Worm (Caenorhabditis elegans) whole organism, L2 larva: ENCODE results near the gene srx-23.

Source experiments
- C34F6.9 ChIP-seq: fragments of 150-350 bp; optimal IDR thresholded peaks from 2 replicates; lab custom pipeline; 2014; ENCODE audit warnings: missing biosample characterization, missing genetic modification characterization
- F13H6.1 ChIP-seq: sonication (generic microtip); optimal IDR thresholded peaks from 2 replicates; lab custom pipeline; 2016; ENCODE audit warnings: missing genetic modification characterization, missing compliant biosample characterization
- Y55F3AM.14 ChIP-seq: fragments of 200-800 bp; sonication (Bioruptor generic); optimal IDR thresholded peaks from 2 replicates; lab custom pipeline; 2018; ENCODE audit warnings: mild to moderate bottlenecking, missing genetic modification characterization, missing compliant biosample characterization
- ZK546.5 ChIP-seq: sonication (generic microtip); optimal IDR thresholded peaks from 2 replicates; lab custom pipeline; 2017; ENCODE audit warnings: missing biosample characterization, missing genetic modification characterization
- alr-1 ChIP-seq: fragments of 150-350 bp; optimal IDR thresholded peaks from 2 replicates; lab custom pipeline; 2014; ENCODE audit warnings: missing biosample characterization, missing genetic modification characterization
- aly-2 ChIP-seq: fragments of 150-350 bp; optimal IDR thresholded peaks from 2 replicates; lab custom pipeline; 2014; ENCODE audit warnings: missing biosample characterization, missing genetic modification characterization
- ama-1 ChIP-seq: fragments of 150-350 bp; optimal IDR thresholded peaks from 2 replicates; lab custom pipeline; 2018; ENCODE audit warnings: inconsistent platforms
- blmp-1 ChIP-seq: sonication (generic microtip); optimal IDR thresholded peaks from 2 replicates; lab custom pipeline; 2017; ENCODE audit warnings: missing genetic modification characterization, mild to moderate bottlenecking, missing compliant biosample characterization, antibody characterized with exemption, moderate library complexity; ENCODE audit not compliant: insufficient read depth
- ceh-16 ChIP-seq: fragments of 150-350 bp; optimal IDR thresholded peaks from 2 replicates; lab custom pipeline; 2014; ENCODE audit warnings: missing biosample characterization, missing genetic modification characterization
- crh-2 ChIP-seq: sonication (generic microtip); optimal IDR thresholded peaks from 2 replicates; lab custom pipeline; 2017; ENCODE audit warnings: missing biosample characterization, missing genetic modification characterization
- dmd-4 ChIP-seq: sonication (generic microtip); optimal IDR thresholded peaks from 2 replicates; lab custom pipeline; 2017; ENCODE audit warnings: missing biosample characterization, missing genetic modification characterization
- egl-27 ChIP-seq: sonication (generic microtip); optimal IDR thresholded peaks from 3 replicates; lab custom pipeline; 2017; ENCODE audit warnings: missing biosample characterization, missing genetic modification reagents, missing genetic modification characterization
- elt-1 ChIP-seq: fragments of 150-350 bp; optimal IDR thresholded peaks from 2 replicates; lab custom pipeline; 2014; ENCODE audit warnings: missing biosample characterization, missing genetic modification characterization
- fos-1 ChIP-seq: fragments of 150-350 bp; optimal IDR thresholded peaks from 2 replicates; lab custom pipeline; 2014; ENCODE audit warnings: missing biosample characterization, missing genetic modification characterization
- gmeb-1 ChIP-seq: fragments of 150-350 bp; optimal IDR thresholded peaks from 2 replicates; lab custom pipeline; 2014; ENCODE audit warnings: missing biosample characterization, missing genetic modification characterization
- lin-11 ChIP-seq: fragments of 150-350 bp; sonication (generic microtip); optimal IDR thresholded peaks from 2 replicates; lab custom pipeline; 2014; ENCODE audit warnings: missing biosample characterization, missing genetic modification characterization, inconsistent platforms, mixed read lengths
- lin-13 ChIP-seq: fragments of 150-350 bp; optimal IDR thresholded peaks from 2 replicates; lab custom pipeline; 2014; ENCODE audit warnings: missing biosample characterization, missing genetic modification reagents, missing genetic modification characterization
- lsy-2 ChIP-seq, 2 experiments: fragments of 150-350 bp in 1 of 2; sonication (generic microtip) in 1 of 2; optimal IDR thresholded peaks; 2 replicates each; lab custom pipeline; 2014 to 2017; ENCODE audit warnings: missing biosample characterization in 2 of 2, missing genetic modification characterization in 2 of 2
- mab-5 ChIP-seq: fragments of 150-350 bp; optimal IDR thresholded peaks from 2 replicates; lab custom pipeline; 2014; ENCODE audit warnings: missing biosample characterization, missing genetic modification characterization
- mbf-1 ChIP-seq: sonication (generic microtip); optimal IDR thresholded peaks from 2 replicates; lab custom pipeline; 2017; ENCODE audit warnings: missing biosample characterization, missing genetic modification characterization
- mdl-1 ChIP-seq, 2 experiments: fragments of 150-350 bp in 1 of 2; sonication (generic microtip) in 1 of 2; optimal IDR thresholded peaks; 2 replicates each; lab custom pipeline; 2017; ENCODE audit warnings: missing biosample characterization in 2 of 2, missing genetic modification characterization in 2 of 2
- nhr-11 ChIP-seq: fragments of 150-350 bp; optimal IDR thresholded peaks from 2 replicates; lab custom pipeline; 2014; ENCODE audit warnings: missing biosample characterization, missing genetic modification characterization
- nhr-129 ChIP-seq: fragments of 150-350 bp; optimal IDR thresholded peaks from 2 replicates; lab custom pipeline; 2014; ENCODE audit warnings: missing biosample characterization, missing genetic modification characterization
- nhr-21 ChIP-seq: fragments of 150-350 bp; optimal IDR thresholded peaks from 2 replicates; lab custom pipeline; 2014; ENCODE audit warnings: missing biosample characterization, missing genetic modification characterization
- nhr-23 ChIP-seq: fragments of 150-350 bp; optimal IDR thresholded peaks from 2 replicates; lab custom pipeline; 2014; ENCODE audit warnings: missing biosample characterization, missing genetic modification reagents, missing genetic modification characterization
- nhr-25 ChIP-seq: fragments of 150-350 bp; sonication (generic microtip); optimal IDR thresholded peaks from 3 replicates; lab custom pipeline; 2014; ENCODE audit warnings: missing biosample characterization, missing genetic modification characterization
- nhr-6 ChIP-seq: fragments of 150-350 bp; optimal IDR thresholded peaks from 2 replicates; lab custom pipeline; 2014; ENCODE audit warnings: missing biosample characterization, missing genetic modification characterization
- peb-1 ChIP-seq: fragments of 150-350 bp; optimal IDR thresholded peaks from 2 replicates; lab custom pipeline; 2014; ENCODE audit warnings: missing biosample characterization, missing genetic modification characterization
- sem-4 ChIP-seq: fragments of 150-350 bp; optimal IDR thresholded peaks from 2 replicates; lab custom pipeline; 2014; ENCODE audit warnings: missing biosample characterization, missing genetic modification reagents, missing genetic modification characterization
- skn-1 ChIP-seq: sonication (generic microtip); optimal IDR thresholded peaks from 2 replicates; lab custom pipeline; 2017; ENCODE audit warnings: missing biosample characterization, missing genetic modification characterization
- sma-3 ChIP-seq: sonication (generic microtip); optimal IDR thresholded peaks from 2 replicates; lab custom pipeline; 2016; ENCODE audit warnings: missing genetic modification reagents, missing genetic modification characterization, missing compliant biosample characterization
- sma-9 ChIP-seq, 2 experiments: fragments of 150-350 bp in 1 of 2; sonication (generic microtip) in 1 of 2; optimal IDR thresholded peaks; 2 replicates each; lab custom pipeline; 2014 to 2016; ENCODE audit warnings: missing genetic modification characterization in 2 of 2, mild to moderate bottlenecking in 1 of 2, missing biosample characterization in 1 of 2, missing compliant biosample characterization in 1 of 2, missing genetic modification reagents in 1 of 2, moderate library complexity in 1 of 2
- snpc-4 ChIP-seq: fragments of 150-350 bp; optimal IDR thresholded peaks from 2 replicates; lab custom pipeline; 2014; ENCODE audit warnings: missing biosample characterization, missing genetic modification characterization
- unc-39 ChIP-seq: fragments of 150-350 bp; optimal IDR thresholded peaks from 2 replicates; lab custom pipeline; 2014; ENCODE audit warnings: missing biosample characterization, missing genetic modification characterization
- unc-55 ChIP-seq: fragments of 150-350 bp; sonication (generic microtip); optimal IDR thresholded peaks from 3 replicates; lab custom pipeline; 2014; ENCODE audit warnings: missing biosample characterization, missing genetic modification reagents, missing genetic modification characterization
- unc-62 ChIP-seq: fragments of 150-350 bp; optimal IDR thresholded peaks from 2 replicates; lab custom pipeline; 2014; ENCODE audit warnings: missing biosample characterization, missing genetic modification reagents, missing genetic modification characterization
- ztf-1 ChIP-seq: fragments of 200-800 bp; sonication (Bioruptor generic); conservative IDR thresholded peaks from 2 replicates; pipeline ENCODE4 v1.3.6; 2022; ENCODE audit warnings: missing genetic modification characterization, missing compliant biosample characterization
- ztf-11 ChIP-seq: sonication (generic microtip); optimal IDR thresholded peaks from 2 replicates; lab custom pipeline; 2017; ENCODE audit warnings: missing biosample characterization, missing genetic modification characterization
- ztf-4 ChIP-seq: fragments of 150-350 bp; optimal IDR thresholded peaks from 2 replicates; lab custom pipeline; 2014; ENCODE audit warnings: missing biosample characterization, missing genetic modification characterization

The srx-23 gene

ce11 chrV:723895-724352 lies 41.8 kb downstream of the srx-23 start, which contains the start of gene fbxb-72:
fbxb-72 (minus strand) TSS chrV:723952.
- TF ChIP-seq peb-1: no peak
- TF ChIP-seq elt-1 (tag; lab: Kevin White, UChicago): no peak
- TF ChIP-seq sma-3: peak; percentile 70
- peak; percentile 8 for TF ChIP-seq sem-4 (tag; lab: Kevin White, UChicago)
- TF ChIP-seq sma-9 (GFP tag; optimal IDR thresholded peaks at IDR 0.05; lab: Kevin White, UChicago): peak; percentile 77
- TF ChIP-seq sma-9 (tag; optimal IDR thresholded peaks at IDR 0.05; lab: Kevin White, UChicago): no peak
- no peak for TF ChIP-seq skn-1 (tag; lab: Kevin White, UChicago)
- no peak for TF ChIP-seq lin-11
- no peak for TF ChIP-seq mdl-1 (tag; optimal IDR thresholded peaks at IDR 0.05; lab: Kevin White, UChicago)
- peak; percentile 37 for TF ChIP-seq snpc-4 (tag; lab: Kevin White, UChicago)
- peak; percentile 89 for TF ChIP-seq ztf-4
- TF ChIP-seq nhr-21 (tag; lab: Kevin White, UChicago): peak; percentile 95
- no peak for TF ChIP-seq egl-27 (tag; lab: Kevin White, UChicago)
- TF ChIP-seq lin-13 (GFP tag; lab: Kevin White, UChicago): peak; percentile 53
- TF ChIP-seq ztf-1 (GFP tag; lab: Robert Waterston, UW): 0 out of 2 replicates have a peak, but pooled peaks have one; percentile 18
- peak; percentile 5 for TF ChIP-seq aly-2 (tag; lab: Kevin White, UChicago)
- TF ChIP-seq Y55F3AM.14 (GFP tag; lab: Kevin White, UChicago): peak; percentile 90
- no peak for TF ChIP-seq mab-5
- TF ChIP-seq nhr-25 (tag; lab: Kevin White, UChicago): peak; percentile 89
- TF ChIP-seq unc-62 (GFP tag; lab: Kevin White, UChicago): no peak
- TF ChIP-seq gmeb-1 (tag; lab: Kevin White, UChicago): peak; percentile 46
- TF ChIP-seq nhr-129: peak; percentile 88
- no peak for TF ChIP-seq unc-55 (GFP tag; lab: Kevin White, UChicago)
- no peak for TF ChIP-seq alr-1 (tag; lab: Kevin White, UChicago)
- TF ChIP-seq ztf-11: no peak
- TF ChIP-seq ama-1 (lab: Kevin White, UChicago): peak; percentile 98
- TF ChIP-seq ZK546.5 (tag; lab: Kevin White, UChicago): peak; percentile 17
- TF ChIP-seq blmp-1 (tag; lab: Kevin White, UChicago): peak; percentile 73
- no peak for TF ChIP-seq nhr-23 (tag; lab: Kevin White, UChicago)
- TF ChIP-seq C34F6.9 (tag; lab: Kevin White, UChicago): peak; percentile 32
- TF ChIP-seq fos-1: no peak
- no peak for TF ChIP-seq unc-39
- peak in 1 of 2 experiments; percentile 87 for TF ChIP-seq lsy-2 (tag; optimal IDR thresholded peaks at IDR 0.05; lab: Kevin White, UChicago)
- TF ChIP-seq F13H6.1 (tag; lab: Kevin White, UChicago): peak; percentile 71
- TF ChIP-seq nhr-6: peak; percentile 63
- TF ChIP-seq ceh-16 (tag; lab: Kevin White, UChicago): no peak
- TF ChIP-seq crh-2 (tag; lab: Kevin White, UChicago): peak; percentile 85
- no peak for TF ChIP-seq nhr-11 (tag; lab: Kevin White, UChicago)

ce11 chrV:724470-724890 lies 42.3 kb downstream of the srx-23 start:
- TF ChIP-seq dmd-4 (no peak), sma-3 (peak; percentile 31)

- TF ChIP-seq lin-11: peak; percentile 13
- TF ChIP-seq Y55F3AM.14 (GFP tag; lab: Kevin White, UChicago): peak; percentile 14
- no peak for TF ChIP-seq blmp-1 (tag; lab: Kevin White, UChicago)
- TF ChIP-seq sma-9 (GFP tag; optimal IDR thresholded peaks at IDR 0.05; lab: Kevin White, UChicago): peak; percentile 41
- no peak for TF ChIP-seq sma-9 (tag; optimal IDR thresholded peaks at IDR 0.05; lab: Kevin White, UChicago)
- TF ChIP-seq nhr-11 (tag; lab: Kevin White, UChicago): no peak
- TF ChIP-seq nhr-21 (tag; lab: Kevin White, UChicago): peak; percentile 16
- TF ChIP-seq lin-13 (GFP tag; lab: Kevin White, UChicago): no peak
- peak; percentile 35 for TF ChIP-seq nhr-129
- TF ChIP-seq ama-1 (lab: Kevin White, UChicago): peak; percentile 92
- no peak for TF ChIP-seq mbf-1 (tag; lab: Kevin White, UChicago)
- TF ChIP-seq unc-39: no peak
Observed at ce11 chrV:724946-725806, 43.0 kb downstream of the srx-23 start.
